Worm (Caenorhabditis elegans) whole organism, L4 larva: ENCODE measurements around the gene eak-7.

Source experiments
- F26F4.8 ChIP-seq: fragments of 200-800 bp; sonication (Bioruptor generic); conservative IDR thresholded peaks from 2 replicates; pipeline ENCODE4 v1.3.6; 2022; ENCODE audit warnings: missing genetic modification characterization, missing compliant biosample characterization
- F37D6.2 ChIP-seq: sonication (generic microtip); optimal IDR thresholded peaks from 2 replicates; lab custom pipeline; 2016; ENCODE audit warnings: mild to moderate bottlenecking, missing genetic modification characterization, missing compliant biosample characterization
- F44E2.7 ChIP-seq: fragments of 200-800 bp; sonication (Bioruptor generic); IDR thresholded peaks from 2 replicates; pipeline ENCODE4 v2.1.2; 2022; ENCODE audit warnings: missing genetic modification characterization, missing compliant biosample characterization
- R02D3.7 ChIP-seq: fragments of 150-350 bp; sonication (generic microtip); optimal IDR thresholded peaks from 3 replicates; lab custom pipeline; 2014; ENCODE audit warnings: missing biosample characterization, missing genetic modification characterization
- Y48G9A.11 ChIP-seq: fragments of 200-800 bp; sonication (Bioruptor generic); IDR thresholded peaks from 2 replicates; pipeline ENCODE4 v1.3.6; 2022; ENCODE audit warnings: missing genetic modification reagents, missing genetic modification characterization, missing compliant biosample characterization
- ZK546.5 ChIP-seq, 2 experiments: sonication (generic microtip); optimal IDR thresholded peaks; 2 replicates each; lab custom pipeline; 2017; ENCODE audit warnings: missing biosample characterization in 2 of 2, missing genetic modification characterization in 2 of 2
- arid-1 ChIP-seq: fragments of 200-800 bp; sonication (Bioruptor generic); conservative IDR thresholded peaks from 2 replicates; pipeline ENCODE4 v1.3.6; 2022; ENCODE audit warnings: missing genetic modification reagents, missing genetic modification characterization, missing compliant biosample characterization
- ceh-44 ChIP-seq: fragments of 200-800 bp; sonication (Bioruptor generic); IDR thresholded peaks from 2 replicates; pipeline ENCODE4 v1.3.6; 2022; ENCODE audit warnings: missing genetic modification reagents, missing genetic modification characterization, missing compliant biosample characterization
- daf-8 ChIP-seq: fragments of 200-800 bp; sonication (Bioruptor generic); IDR thresholded peaks from 2 replicates; pipeline ENCODE4 v1.3.6; 2022; ENCODE audit warnings: missing genetic modification characterization, missing compliant biosample characterization
- dmd-6 ChIP-seq: fragments of 200-800 bp; sonication (Bioruptor generic); IDR thresholded peaks from 2 replicates; pipeline ENCODE4 v1.3.6; 2022; ENCODE audit warnings: missing genetic modification reagents, missing genetic modification characterization, missing compliant biosample characterization
- dve-1 ChIP-seq: sonication (generic microtip); optimal IDR thresholded peaks from 2 replicates; lab custom pipeline; 2017; ENCODE audit warnings: antibody characterized with exemption, mild to moderate bottlenecking, missing genetic modification characterization, missing compliant biosample characterization; ENCODE audit not compliant: insufficient read depth
- fos-1 ChIP-seq: fragments of 150-350 bp; optimal IDR thresholded peaks from 2 replicates; lab custom pipeline; 2014; ENCODE audit warnings: missing biosample characterization, missing genetic modification characterization
- gei-8 ChIP-seq: fragments of 200-800 bp; sonication (Bioruptor generic); optimal IDR thresholded peaks from 2 replicates; lab custom pipeline; 2018; ENCODE audit warnings: mild to moderate bottlenecking, missing genetic modification characterization, missing compliant biosample characterization
- hlh-11 ChIP-seq: fragments of 200-800 bp; sonication (Bioruptor generic); optimal IDR thresholded peaks from 2 replicates; lab custom pipeline; 2018; ENCODE audit warnings: mild to moderate bottlenecking, missing genetic modification characterization, missing compliant biosample characterization
- hlh-30 ChIP-seq: sonication (generic microtip); optimal IDR thresholded peaks from 2 replicates; lab custom pipeline; 2017; ENCODE audit warnings: antibody characterized with exemption, mild to moderate bottlenecking, missing genetic modification characterization, missing compliant biosample characterization; ENCODE audit not compliant: insufficient read depth
- hmg-1.1 ChIP-seq: fragments of 200-800 bp; sonication (Bioruptor generic); IDR thresholded peaks from 2 replicates; pipeline ENCODE4 v1.3.6; 2022; ENCODE audit warnings: missing genetic modification reagents, missing genetic modification characterization, missing compliant biosample characterization
- jun-1 ChIP-seq: fragments of 150-350 bp; optimal IDR thresholded peaks from 2 replicates; lab custom pipeline; 2014; ENCODE audit warnings: missing biosample characterization, missing genetic modification reagents, missing genetic modification characterization
- lim-7 ChIP-seq: fragments of 200-800 bp; sonication (Bioruptor generic); IDR thresholded peaks from 2 replicates; pipeline ENCODE4 v1.3.6; 2022; ENCODE audit warnings: missing genetic modification characterization, missing compliant biosample characterization
- lin-13 ChIP-seq: fragments of 150-350 bp; optimal IDR thresholded peaks from 2 replicates; lab custom pipeline; 2014; ENCODE audit warnings: missing biosample characterization, missing genetic modification reagents, missing genetic modification characterization
- lin-15B ChIP-seq: fragments of 150-350 bp; sonication (generic microtip); optimal IDR thresholded peaks from 3 replicates; lab custom pipeline; 2014; ENCODE audit warnings: missing biosample characterization, missing genetic modification characterization
- lin-38 ChIP-seq: fragments of 200-800 bp; sonication (Bioruptor generic); IDR thresholded peaks from 2 replicates; pipeline ENCODE4 v1.3.6; 2022; ENCODE audit warnings: missing genetic modification reagents, missing genetic modification characterization, missing compliant biosample characterization
- lsy-2 ChIP-seq, 2 experiments: fragments of 150-350 bp in 1 of 2; sonication (generic microtip) in 1 of 2; optimal IDR thresholded peaks; 2 replicates each; lab custom pipeline; 2014 to 2017; ENCODE audit warnings: missing biosample characterization in 2 of 2, missing genetic modification characterization in 2 of 2
- madf-9 ChIP-seq: fragments of 200-800 bp; sonication (Bioruptor generic); conservative IDR thresholded peaks from 2 replicates; pipeline ENCODE4 v1.3.6; 2022; ENCODE audit warnings: missing genetic modification reagents, missing genetic modification characterization, missing compliant biosample characterization
- mep-1 ChIP-seq: fragments of 150-350 bp; sonication (generic microtip); optimal IDR thresholded peaks from 3 replicates; lab custom pipeline; 2014; ENCODE audit warnings: missing biosample characterization, missing genetic modification characterization
- mes-2 ChIP-seq: sonication (generic microtip); optimal IDR thresholded peaks from 2 replicates; lab custom pipeline; 2016; ENCODE audit warnings: missing genotype, mild to moderate bottlenecking, missing genetic modification characterization, missing compliant biosample characterization; ENCODE audit not compliant: poor library complexity, severe bottlenecking
- mxl-2 ChIP-seq: fragments of 200-800 bp; sonication (Bioruptor generic); conservative IDR thresholded peaks from 2 replicates; pipeline ENCODE4 v1.3.6; 2022; ENCODE audit warnings: missing genetic modification reagents, missing genetic modification characterization, missing compliant biosample characterization
- nhr-10 ChIP-seq: fragments of 150-350 bp; optimal IDR thresholded peaks from 2 replicates; lab custom pipeline; 2014; ENCODE audit warnings: missing biosample characterization, missing genetic modification characterization
- nhr-102 ChIP-seq: sonication (generic microtip); optimal IDR thresholded peaks from 2 replicates; lab custom pipeline; 2016; ENCODE audit warnings: mild to moderate bottlenecking, missing genetic modification characterization, moderate library complexity, missing compliant biosample characterization
- nhr-11 ChIP-seq: fragments of 150-350 bp; optimal IDR thresholded peaks from 2 replicates; lab custom pipeline; 2014; ENCODE audit warnings: missing biosample characterization, missing genetic modification characterization
- nhr-48 ChIP-seq: sonication (generic microtip); optimal IDR thresholded peaks from 2 replicates; lab custom pipeline; 2016; ENCODE audit warnings: mild to moderate bottlenecking, missing genetic modification characterization, missing compliant biosample characterization
- nhr-76 ChIP-seq: fragments of 150-350 bp; optimal IDR thresholded peaks from 2 replicates; lab custom pipeline; 2014; ENCODE audit warnings: missing biosample characterization, missing genetic modification characterization
- pha-4 ChIP-seq, 2 experiments: fragments of 150-350 bp in 1 of 2; fragments of 200-800 bp in 1 of 2; sonication (Bioruptor generic) in 1 of 2; IDR thresholded peaks in 1 of 2; optimal IDR thresholded peaks in 1 of 2; 2 replicates each; pipeline versions ENCODE4 v1.3.6 to Lab custom; 2014 to 2022; ENCODE audit warnings: missing genetic modification characterization in 2 of 2, missing genetic modification reagents in 2 of 2, missing biosample characterization in 1 of 2, missing compliant biosample characterization in 1 of 2
- rbr-2 ChIP-seq: sonication (generic microtip); optimal IDR thresholded peaks from 2 replicates; lab custom pipeline; 2016; ENCODE audit warnings: missing genotype, missing genetic modification characterization, missing compliant biosample characterization
- sdz-12 ChIP-seq: fragments of 200-800 bp; sonication (Bioruptor generic); optimal IDR thresholded peaks from 2 replicates; lab custom pipeline; 2018; ENCODE audit warnings: mild to moderate bottlenecking, missing genetic modification characterization, missing compliant biosample characterization
- set-16 ChIP-seq: fragments of 200-800 bp; sonication (Bioruptor generic); IDR thresholded peaks from 2 replicates; pipeline ENCODE4 v1.3.6; 2022; ENCODE audit warnings: missing genetic modification reagents, missing genetic modification characterization, missing compliant biosample characterization
- skn-1 ChIP-seq: fragments of 150-350 bp; optimal IDR thresholded peaks from 2 replicates; lab custom pipeline; 2014; ENCODE audit warnings: missing biosample characterization, missing genetic modification characterization
- snpc-1.2 ChIP-seq: fragments of 200-800 bp; sonication (Bioruptor generic); IDR thresholded peaks from 2 replicates; pipeline ENCODE4 v1.3.6; 2022; ENCODE audit warnings: missing genetic modification reagents, missing genetic modification characterization, missing compliant biosample characterization
- unc-130 ChIP-seq: sonication (generic microtip); optimal IDR thresholded peaks from 2 replicates; lab custom pipeline; 2016; ENCODE audit warnings: missing genetic modification reagents, missing genetic modification characterization, missing compliant biosample characterization
- unc-62 ChIP-seq, 3 experiments: fragments of 150-350 bp in 1 of 3; sonication (generic microtip); optimal IDR thresholded peaks in 2 of 3; peaks in 1 of 3; 1 replicate in 1 of 3; 2 replicates in 2 of 3; lab custom pipeline; 2014 to 2017; ENCODE audit warnings: missing biosample characterization in 3 of 3, missing genetic modification characterization in 3 of 3, missing genetic modification reagents in 3 of 3, missing genotype in 1 of 3
- zfp-2 ChIP-seq: sonication (generic microtip); optimal IDR thresholded peaks from 2 replicates; lab custom pipeline; 2016; ENCODE audit warnings: mild to moderate bottlenecking, missing genetic modification characterization, missing compliant biosample characterization
- zip-11 ChIP-seq: fragments of 200-800 bp; sonication (Bioruptor generic); IDR thresholded peaks from 2 replicates; pipeline ENCODE4 v1.3.6; 2022; ENCODE audit warnings: missing genetic modification characterization, missing compliant biosample characterization

eak-7 gene

DNA sequence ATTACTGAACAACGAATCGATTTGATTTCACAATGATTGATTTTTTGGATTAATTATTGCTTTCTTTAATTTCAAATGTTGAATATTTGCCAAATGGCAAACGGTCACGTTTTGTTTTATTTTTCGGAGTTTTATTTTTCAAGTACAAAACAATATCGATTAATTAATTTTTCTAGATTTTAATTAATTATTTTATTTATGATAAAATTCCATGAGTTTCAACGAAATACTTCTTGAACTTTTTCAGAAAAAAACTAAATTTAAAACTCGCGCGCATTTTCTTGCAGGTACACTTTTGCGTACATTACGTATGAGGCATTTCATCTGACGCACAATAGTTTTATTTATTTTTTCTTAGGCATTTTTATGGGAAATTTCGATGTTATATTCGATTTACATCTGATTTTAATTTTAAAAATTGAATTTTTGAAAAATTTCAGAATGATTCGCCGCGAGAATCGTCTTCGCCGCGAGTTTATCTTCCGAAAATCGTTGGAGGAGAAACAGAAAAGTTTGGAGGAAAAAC, 6.8 kb downstream of the eak-7 start, which contains the start of the genes ZK795.2 and ZK795.3 (continued):
- TF ChIP-seq zip-11 (GFP tag; lab: Robert Waterston, UW): no peak
- peak; percentile 49 for TF ChIP-seq hlh-30 (tag; lab: Kevin White, UChicago)
- no peak for TF ChIP-seq jun-1
- TF ChIP-seq F26F4.8 (GFP tag; lab: Robert Waterston, UW): no peak
- TF ChIP-seq nhr-10: no peak
- no peak for TF ChIP-seq Y48G9A.11 (GFP tag; lab: Robert Waterston, UW)
- no peak for TF ChIP-seq R02D3.7 (tag; lab: Kevin White, UChicago)
- TF ChIP-seq lin-13: no peak
- peak; percentile 64 for TF ChIP-seq lin-38 (GFP tag; lab: Robert Waterston, UW)
- TF ChIP-seq mep-1 (tag; lab: Kevin White, UChicago): peak; percentile 48
- no peak for TF ChIP-seq nhr-76 (tag; lab: Kevin White, UChicago)
- no peak for TF ChIP-seq set-16 (GFP tag; lab: Robert Waterston, UW)
- TF ChIP-seq hlh-11 (tag; lab: Kevin White, UChicago): no peak
- TF ChIP-seq hmg-1.1: 0 out of 2 replicates have a peak, but pooled peaks have one; percentile 17
- no peak; the same call in 1 of the 2 replicates for TF ChIP-seq pha-4 (GFP tag; IDR thresholded peaks at IDR 0.05; lab: Robert Waterston, UW)
- peak; percentile 11 for TF ChIP-seq pha-4 (tag; optimal IDR thresholded peaks at IDR 0.05; lab: Kevin White, UChicago)
- TF ChIP-seq nhr-102 (tag; lab: Kevin White, UChicago): peak; percentile 19
- no peak for TF ChIP-seq nhr-48 (tag; lab: Kevin White, UChicago)
- no peak for TF ChIP-seq snpc-1.2 (GFP tag; lab: Robert Waterston, UW)
- no peak for TF ChIP-seq skn-1 (tag; lab: Kevin White, UChicago)
- TF ChIP-seq dve-1 (tag; lab: Kevin White, UChicago): peak; percentile 41
- no peak for TF ChIP-seq ceh-44 (GFP tag; lab: Robert Waterston, UW)
- TF ChIP-seq daf-8 (GFP tag; lab: Robert Waterston, UW): no peak
- TF ChIP-seq rbr-2: peak; percentile 32
- no peak for TF ChIP-seq mxl-2 (GFP tag; lab: Robert Waterston, UW)
- TF ChIP-seq gei-8: no peak
- TF ChIP-seq arid-1 (GFP tag; lab: Robert Waterston, UW): no peak
- no peak for TF ChIP-seq lim-7 (GFP tag; lab: Robert Waterston, UW)
- no peak for TF ChIP-seq sdz-12 (GFP tag; lab: Kevin White, UChicago)
- TF ChIP-seq unc-62 (GFP tag; optimal IDR thresholded peaks at IDR 0.05 in 1 of 2; lab: Kevin White, UChicago): no peak
- TF ChIP-seq unc-62 (tag; optimal IDR thresholded peaks at IDR 0.05; lab: Kevin White, UChicago): no peak
- no peak for TF ChIP-seq nhr-11 (tag; lab: Kevin White, UChicago)
- TF ChIP-seq madf-9 (GFP tag; lab: Robert Waterston, UW): no peak
- peak; percentile 78 for TF ChIP-seq mes-2 (tag; lab: Kevin White, UChicago)
- TF ChIP-seq F37D6.2: no peak
- TF ChIP-seq unc-130 (GFP tag; lab: Kevin White, UChicago): no peak
- TF ChIP-seq lsy-2 (tag; optimal IDR thresholded peaks at IDR 0.05; lab: Kevin White, UChicago): peak in 1 of 2 experiments; percentile 83
- TF ChIP-seq dmd-6: no peak
- no peak for TF ChIP-seq F44E2.7 (GFP tag; lab: Robert Waterston, UW)

ce11 chrIV:12551944-12552343, 13.8 kb downstream of the eak-7 start:
- no peak for TF ChIP-seq Y48G9A.11 (GFP tag; lab: Robert Waterston, UW)
- TF ChIP-seq F26F4.8 (GFP tag; lab: Robert Waterston, UW): no peak
- TF ChIP-seq fos-1: no peak
- TF ChIP-seq zfp-2 (tag; lab: Kevin White, UChicago): no peak
- no peak for TF ChIP-seq nhr-10
- TF ChIP-seq ZK546.5 (tag; optimal IDR thresholded peaks at IDR 0.05; lab: Kevin White, UChicago): no peak
- no peak for TF ChIP-seq dve-1 (tag; lab: Kevin White, UChicago)
- no peak for TF ChIP-seq lin-15B (tag; lab: Kevin White, UChicago)
